Worm (Caenorhabditis elegans): ENCODE results near the gene gmps-1.
A peak's percentile ranks its signal among the peaks of the same experiment; 100 is the strongest.
"Not testable (repeated sequence)": the region's sequence is repeated elsewhere in the genome, so short reads cannot be mapped to it uniquely, and the experiment has no call there.

Gene gmps-1

DNA sequence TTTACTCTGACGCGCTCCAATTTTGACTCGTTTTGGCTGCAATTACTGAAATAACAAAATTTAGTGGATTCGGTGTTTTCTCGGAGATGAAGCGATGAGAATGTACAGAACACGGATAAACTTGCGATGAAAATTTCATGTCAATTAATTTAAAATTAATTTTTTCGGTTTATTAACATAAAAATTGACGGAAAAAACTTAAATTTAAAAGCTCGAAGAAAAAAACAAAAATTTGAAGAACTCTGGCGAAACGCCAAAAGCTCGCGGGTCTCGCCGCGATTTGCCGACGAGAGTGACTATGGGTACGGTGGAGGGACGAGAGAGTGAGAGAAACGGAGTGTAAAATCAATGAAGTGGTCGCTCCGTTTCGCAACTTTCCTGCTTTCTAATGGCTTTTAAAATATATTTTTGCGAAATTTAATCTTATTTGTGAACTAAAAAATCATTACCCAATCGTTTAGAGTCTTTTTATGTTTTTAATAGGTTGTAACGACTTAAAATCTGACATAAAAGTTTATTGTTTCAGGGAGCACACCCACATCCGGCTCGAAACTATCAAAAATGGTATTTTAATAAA is at the start of gene gmps-1, which contains the start of gene cap-2:
Gene gmps-1, minus strand, starts transcription at position 51 of the 577 bp plus-strand sequence.
Gene cap-2, plus strand, starts transcription at position 527 of the 577 bp plus-strand sequence.
- peak; percentile 95 for TF ChIP-seq W03F9.2 (tag; optimal IDR thresholded peaks at IDR 0.05)
- peak; percentile 95 for TF ChIP-seq him-1 (tag; optimal IDR thresholded peaks at IDR 0.05)
- TF ChIP-seq dao-5 (tag; optimal IDR thresholded peaks at IDR 0.05) = no peak

DNA sequence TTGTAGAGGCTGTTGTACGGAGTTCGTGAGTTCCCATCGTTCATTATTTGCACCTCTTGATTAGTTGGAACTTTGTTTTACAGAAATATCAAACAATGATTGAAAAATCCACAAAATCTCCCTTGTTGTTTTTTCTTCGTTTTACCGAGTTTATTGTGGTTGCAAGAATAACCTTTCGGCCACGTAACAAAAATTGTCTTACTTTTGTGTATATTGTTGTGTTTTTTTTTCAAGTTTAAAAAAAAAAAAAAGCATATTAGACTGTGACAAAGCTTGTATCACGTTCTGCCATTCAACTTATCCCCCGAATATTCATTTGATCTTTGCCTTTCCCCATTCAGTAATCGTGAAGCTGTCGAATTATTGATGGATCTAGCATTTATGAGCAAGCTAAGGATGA is 48.7 kb upstream of the gmps-1 start, which contains the start of gene F44F4.10:
Gene F44F4.10, minus strand, starts transcription at position 101 of the 400 bp plus-strand sequence.
- TF ChIP-seq dao-5 (tag; optimal IDR thresholded peaks at IDR 0.05) (no peak), W03F9.2 (tag; optimal IDR thresholded peaks at IDR 0.05) (no peak), him-1 (tag; optimal IDR thresholded peaks at IDR 0.05) (no peak)

DNA sequence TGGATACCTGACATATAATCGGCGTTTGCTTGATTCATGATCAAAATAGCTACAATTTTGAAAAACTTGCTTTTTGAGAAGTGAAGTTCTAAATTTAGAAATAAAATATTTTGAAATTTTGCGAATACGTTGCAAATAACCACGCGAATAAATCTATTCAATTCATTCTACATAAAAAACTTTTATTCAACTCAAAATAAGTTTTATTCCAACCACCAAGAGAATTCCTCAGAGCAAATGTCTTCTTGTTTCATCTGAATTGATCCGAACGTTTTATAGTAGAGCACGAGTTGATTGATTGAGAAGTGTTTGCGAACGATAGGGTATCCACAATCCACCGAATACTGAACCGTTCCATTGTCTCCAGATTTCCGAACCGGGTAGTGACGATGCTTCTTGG is 47.2 kb upstream of the gmps-1 start, which contains the start of gene F44F4.9:
Gene F44F4.9, minus strand, starts transcription at position 101 of the 400 bp plus-strand sequence.
- TF ChIP-seq dao-5 (tag; optimal IDR thresholded peaks at IDR 0.05) (no peak), him-1 (tag; optimal IDR thresholded peaks at IDR 0.05) (no peak), W03F9.2 (tag; optimal IDR thresholded peaks at IDR 0.05) (no peak)

DNA sequence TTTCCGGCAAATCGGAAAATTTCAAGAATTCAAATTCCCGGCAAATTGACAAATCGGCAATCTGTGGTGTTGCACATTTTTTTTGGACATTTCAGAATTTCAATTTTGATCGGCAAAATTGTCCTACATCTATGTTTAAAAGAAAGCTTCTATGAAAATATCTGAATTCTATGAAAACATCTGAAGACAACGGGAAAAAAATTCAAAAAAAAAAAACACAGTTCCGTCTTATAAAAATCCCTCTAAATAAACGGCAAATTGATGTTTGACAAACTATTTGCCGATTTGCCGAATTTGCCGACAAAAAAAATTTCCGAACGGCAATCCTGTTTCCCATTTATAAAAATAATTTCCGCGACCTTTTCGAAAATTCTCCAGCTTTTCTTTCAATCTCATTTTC is 45.8 kb upstream of the gmps-1 start, which contains the start of gene F44F4.15:
Gene F44F4.15, plus strand, starts transcription at position 301 of the 400 bp plus-strand sequence.
- TF ChIP-seq dao-5 (tag; optimal IDR thresholded peaks at IDR 0.05) = no peak
- TF ChIP-seq him-1 (tag; optimal IDR thresholded peaks at IDR 0.05) = no peak
- no peak for TF ChIP-seq W03F9.2 (tag; optimal IDR thresholded peaks at IDR 0.05)

DNA sequence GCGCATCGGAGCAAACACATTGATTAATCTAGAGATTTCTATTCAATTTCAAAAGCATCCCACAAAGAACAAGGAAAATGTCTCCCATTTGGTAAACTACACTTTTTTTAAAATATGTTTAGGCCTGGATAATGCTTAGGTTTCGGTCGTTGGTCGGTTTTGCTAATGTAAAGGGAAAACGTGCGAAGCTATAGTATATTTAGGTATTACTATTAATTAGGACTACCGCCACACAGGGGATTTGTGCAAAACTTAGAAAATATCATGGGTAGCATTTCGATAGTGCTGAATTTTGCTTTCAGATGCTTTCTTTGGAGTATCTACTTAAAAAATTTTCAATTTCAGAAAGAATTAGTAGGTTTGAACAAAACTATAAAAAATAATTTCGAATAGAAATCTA is 44.5 kb upstream of the gmps-1 start:
- TF ChIP-seq W03F9.2 (tag; optimal IDR thresholded peaks at IDR 0.05) (no peak), dao-5 (tag; optimal IDR thresholded peaks at IDR 0.05) (no peak), him-1 (tag; optimal IDR thresholded peaks at IDR 0.05) (no peak)

DNA sequence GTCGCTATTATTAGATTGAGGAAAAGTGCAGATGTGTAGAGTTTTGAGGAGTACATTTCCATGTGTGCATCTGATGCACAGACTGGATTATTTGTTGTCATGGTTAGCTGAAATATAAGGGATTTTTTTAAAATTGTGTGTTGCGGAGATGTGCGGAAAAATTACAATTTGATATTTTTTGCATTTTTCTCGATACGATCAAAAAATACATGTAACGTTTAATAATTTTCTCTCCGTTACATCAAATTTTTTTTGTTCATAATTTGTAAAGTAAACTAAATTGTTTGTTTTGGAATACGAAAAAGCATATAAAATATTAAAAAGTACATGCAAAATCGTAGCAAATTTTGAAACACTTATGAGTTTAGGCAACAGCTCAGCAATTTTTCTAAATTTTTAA is 41.7 kb upstream of the gmps-1 start, which contains the start of gene sra-11:
Gene sra-11, minus strand, starts transcription at position 101 of the 400 bp plus-strand sequence.
- TF ChIP-seq him-1 (tag; optimal IDR thresholded peaks at IDR 0.05) = no peak
- no peak for TF ChIP-seq W03F9.2 (tag; optimal IDR thresholded peaks at IDR 0.05)
- no peak for TF ChIP-seq dao-5 (tag; optimal IDR thresholded peaks at IDR 0.05)

DNA sequence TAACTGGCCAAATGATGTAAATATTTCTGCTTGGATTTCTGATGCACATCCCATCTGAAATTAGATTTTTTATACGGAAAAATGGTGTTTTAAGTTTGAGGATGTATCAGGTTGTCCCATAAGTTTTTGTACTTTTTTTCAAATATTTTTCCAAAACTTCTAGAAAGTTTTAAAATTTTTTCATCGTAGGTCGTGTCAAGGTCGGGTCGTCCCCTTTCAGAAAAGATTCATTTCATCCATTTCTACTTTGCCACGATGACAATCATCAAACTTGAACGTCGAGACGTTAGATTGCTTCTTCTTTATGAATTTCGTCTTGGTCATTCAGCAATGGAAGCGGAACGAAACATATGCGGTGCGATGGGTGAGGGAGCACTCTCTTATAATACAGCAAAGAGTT is 35.9 kb upstream of the gmps-1 start, which contains the start of gene sra-12:
Gene sra-12, minus strand, starts transcription at position 101 of the 400 bp plus-strand sequence.
- not testable (repeated sequence) for TF ChIP-seq W03F9.2, him-1, dao-5 (tag; optimal IDR thresholded peaks at IDR 0.05)

DNA sequence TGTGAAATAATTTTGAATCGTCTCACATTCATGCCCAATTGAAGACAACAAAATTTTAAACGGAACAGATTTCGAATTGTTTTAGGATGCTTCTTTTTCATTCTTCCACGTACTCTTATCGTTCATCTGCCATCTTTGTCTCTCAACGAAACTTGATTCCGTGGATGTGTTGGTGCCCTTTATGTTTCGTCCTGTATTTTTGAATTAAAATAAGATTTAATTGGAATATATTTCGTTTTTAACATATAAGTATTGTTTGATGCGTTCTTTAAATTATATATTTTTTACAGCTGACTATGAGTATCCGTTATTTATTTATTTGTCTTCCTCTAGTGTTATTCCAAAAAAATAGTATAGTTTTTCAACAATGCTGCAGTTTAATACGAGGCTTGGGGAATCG is 33.6 kb upstream of the gmps-1 start, which contains the start of gene gly-1:
Gene gly-1, minus strand, starts transcription at position 101 of the 400 bp plus-strand sequence.
- TF ChIP-seq dao-5 (tag; optimal IDR thresholded peaks at IDR 0.05) (no peak), W03F9.2 (tag; optimal IDR thresholded peaks at IDR 0.05) (no peak), him-1 (tag; optimal IDR thresholded peaks at IDR 0.05) (no peak)

DNA sequence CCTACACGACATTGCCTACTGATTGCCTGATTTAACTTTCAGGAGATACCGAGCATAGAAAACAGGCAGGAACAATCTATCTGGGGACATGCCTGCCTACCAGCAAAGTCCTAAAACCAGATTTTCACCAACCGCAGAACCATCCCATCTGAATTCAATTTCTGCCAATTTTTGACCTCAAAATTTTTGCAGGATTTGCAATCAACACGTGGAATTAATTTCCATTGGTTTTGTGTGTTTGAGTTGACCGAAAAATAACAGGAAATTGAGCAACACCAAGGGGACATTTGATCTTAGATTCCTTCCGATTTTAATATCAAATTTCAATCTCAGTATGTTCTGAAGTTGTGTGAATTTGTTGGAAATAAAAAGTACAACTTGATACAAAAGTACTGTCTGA is 30.5 kb upstream of the gmps-1 start:
- no peak for TF ChIP-seq him-1 (tag; optimal IDR thresholded peaks at IDR 0.05)
- no peak for TF ChIP-seq W03F9.2 (tag; optimal IDR thresholded peaks at IDR 0.05)
- no peak for TF ChIP-seq dao-5 (tag; optimal IDR thresholded peaks at IDR 0.05)

DNA sequence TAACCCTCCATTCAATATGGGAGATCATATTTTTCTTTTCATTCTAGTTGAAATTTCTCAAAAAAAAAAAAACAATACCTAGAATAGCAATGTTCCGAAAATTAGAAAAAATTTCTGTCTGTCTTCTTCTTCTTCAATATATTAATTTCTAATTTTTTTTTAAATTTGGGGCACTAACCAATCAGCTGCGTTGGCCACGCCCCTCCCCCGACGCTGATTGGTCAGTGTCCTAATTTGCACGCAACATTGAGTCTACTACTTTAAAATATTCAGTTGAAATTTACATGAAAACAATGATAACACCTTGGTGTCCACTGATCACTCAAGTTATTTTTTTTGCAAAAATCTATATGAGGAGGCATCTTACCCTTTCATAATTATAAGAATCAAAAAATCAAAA is 27.4 kb upstream of the gmps-1 start:
- TF ChIP-seq dao-5 (tag; optimal IDR thresholded peaks at IDR 0.05) = no peak
- TF ChIP-seq W03F9.2 (tag; optimal IDR thresholded peaks at IDR 0.05) = no peak
- TF ChIP-seq him-1 (tag; optimal IDR thresholded peaks at IDR 0.05) = no peak

DNA sequence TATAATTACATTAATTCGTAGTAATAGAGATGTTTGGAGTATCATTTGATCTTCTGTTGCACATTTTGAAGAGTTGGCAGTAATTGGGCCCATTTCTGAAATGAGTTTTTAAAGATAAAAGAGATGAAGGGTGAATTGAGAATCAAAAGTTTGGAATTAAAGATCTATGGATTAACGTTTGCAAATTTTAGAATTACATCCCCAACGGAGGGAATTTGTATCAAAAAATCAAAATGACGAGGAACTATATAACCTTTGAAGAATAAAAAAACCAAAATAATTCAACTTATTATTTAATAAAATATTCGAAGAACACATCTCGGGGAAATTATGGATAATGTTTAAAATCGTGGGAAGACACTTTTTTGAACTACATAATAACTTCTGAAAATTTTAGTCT is 26.5 kb upstream of the gmps-1 start, which contains the start of gene sra-10:
Gene sra-10, minus strand, starts transcription at position 101 of the 400 bp plus-strand sequence.
- TF ChIP-seq dao-5 (tag; optimal IDR thresholded peaks at IDR 0.05) (no peak), W03F9.2 (tag; optimal IDR thresholded peaks at IDR 0.05) (no peak), him-1 (tag; optimal IDR thresholded peaks at IDR 0.05) (no peak)

DNA sequence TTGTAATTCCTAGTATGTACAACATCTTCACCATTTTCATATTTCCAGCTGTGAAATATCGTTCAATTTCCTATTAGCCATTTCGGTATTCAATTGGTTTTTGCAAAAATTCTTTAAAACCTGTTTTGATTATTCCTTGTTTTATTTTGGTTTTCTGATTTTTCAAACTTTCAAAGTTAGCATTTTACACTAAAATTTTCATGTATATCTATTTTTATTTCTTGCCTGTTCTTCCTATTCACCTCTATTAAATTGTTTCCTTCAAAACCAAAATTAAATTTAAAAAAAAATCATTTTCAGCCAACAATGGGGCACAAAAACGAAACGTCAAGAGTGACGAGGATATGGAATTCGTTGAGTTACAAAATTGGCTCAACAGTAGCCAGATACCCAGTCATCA is 20.5 kb upstream of the gmps-1 start, which contains the start of gene ptr-8:
Gene ptr-8, plus strand, starts transcription at position 301 of the 400 bp plus-strand sequence.
- TF ChIP-seq dao-5 (tag; optimal IDR thresholded peaks at IDR 0.05) = no peak
- no peak for TF ChIP-seq W03F9.2 (tag; optimal IDR thresholded peaks at IDR 0.05)
- TF ChIP-seq him-1 (tag; optimal IDR thresholded peaks at IDR 0.05) = no peak

DNA sequence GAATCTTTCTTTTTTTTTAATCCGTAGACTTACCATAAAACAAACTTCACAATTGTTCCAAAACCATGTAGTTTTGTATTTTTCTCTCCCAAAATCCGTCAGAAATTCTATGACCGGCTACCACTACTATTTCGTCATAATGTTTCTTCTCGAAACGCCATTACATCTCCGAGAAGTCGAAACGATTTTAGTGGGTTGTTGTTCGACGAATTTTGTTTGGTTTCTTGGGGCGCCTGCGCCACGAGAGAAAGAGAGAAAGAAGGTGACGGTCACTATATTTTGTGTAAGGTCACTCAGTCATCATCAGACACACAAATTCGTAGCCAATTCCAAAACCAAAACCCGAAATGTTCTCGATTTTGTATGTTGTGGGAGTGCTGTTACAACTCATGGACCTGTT is 18.6 kb upstream of the gmps-1 start:
- TF ChIP-seq W03F9.2 (tag; optimal IDR thresholded peaks at IDR 0.05) = no peak
- no peak for TF ChIP-seq him-1 (tag; optimal IDR thresholded peaks at IDR 0.05)
- TF ChIP-seq dao-5 (tag; optimal IDR thresholded peaks at IDR 0.05) = no peak

DNA sequence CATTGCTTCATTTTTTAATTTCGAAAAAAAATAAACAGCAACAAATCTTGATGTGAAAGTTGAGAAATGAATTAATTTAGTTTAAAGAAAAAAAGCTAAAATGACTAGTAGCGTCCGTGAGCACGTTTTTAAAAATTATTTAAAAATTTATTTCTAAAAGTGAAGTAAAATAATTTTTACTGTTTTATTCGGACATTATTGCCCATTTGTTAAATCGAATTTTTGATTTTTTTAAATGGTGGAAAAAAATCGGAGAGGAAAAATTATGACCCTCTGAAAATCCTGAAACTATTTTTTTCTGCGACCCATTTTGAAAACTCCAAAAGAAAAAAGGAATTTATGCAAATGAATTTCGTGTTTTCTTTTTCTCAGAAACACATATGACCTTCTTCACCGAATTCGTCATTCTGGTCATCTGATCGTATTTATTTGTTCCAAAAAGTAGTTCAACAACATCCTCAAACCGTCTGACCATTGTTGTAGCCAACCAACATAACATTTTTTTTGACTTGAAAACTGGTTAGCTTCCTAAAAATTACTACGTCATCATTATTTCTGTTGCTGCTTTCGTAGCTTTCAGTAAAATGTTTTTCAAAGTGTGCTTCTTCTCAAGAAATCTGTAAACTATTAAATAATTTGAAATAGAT is 17.5 kb upstream of the gmps-1 start, which contains the start of gene F44F4.3:
Gene F44F4.3, minus strand, starts transcription at position 51 of the 647 bp plus-strand sequence.
- no peak for TF ChIP-seq dao-5 (tag; optimal IDR thresholded peaks at IDR 0.05)

Data from whole organism, L4/young adult.